Worm (Caenorhabditis elegans) whole organism, midembryonic: ENCODE data around the gene hil-1.

Experiments used
- T22C8.4 ChIP-seq: fragments of 200-800 bp; sonication (Bioruptor generic); IDR thresholded peaks from 2 replicates; pipeline ENCODE4 v1.3.6; 2022; ENCODE audit warnings: missing genetic modification characterization, missing compliant biosample characterization
- cog-1 ChIP-seq: sonication (generic microtip); optimal IDR thresholded peaks from 2 replicates; lab custom pipeline; 2016; ENCODE audit warnings: missing genetic modification characterization, missing compliant biosample characterization
- flt-1 ChIP-seq: fragments of 200-800 bp; sonication (Bioruptor generic); IDR thresholded peaks from 2 replicates; pipeline ENCODE4 v1.3.6; 2022; ENCODE audit warnings: missing genetic modification characterization, missing compliant biosample characterization
- klf-2 ChIP-seq: fragments of 200-800 bp; sonication (Bioruptor generic); conservative IDR thresholded peaks from 2 replicates; pipeline ENCODE4 v1.3.6; 2022; ENCODE audit warnings: missing genetic modification reagents, missing genetic modification characterization, missing compliant biosample characterization
- med-1 ChIP-seq: sonication (generic microtip); optimal IDR thresholded peaks from 2 replicates; lab custom pipeline; 2017; ENCODE audit warnings: missing genetic modification characterization, mild to moderate bottlenecking, missing compliant biosample characterization, antibody characterized with exemption, missing genetic modification reagents; ENCODE audit not compliant: insufficient read depth
- ref-1 ChIP-seq: fragments of 200-800 bp; sonication (Bioruptor generic); conservative IDR thresholded peaks from 2 replicates; pipeline ENCODE4 v1.3.6; 2022; ENCODE audit warnings: missing genetic modification reagents, missing genetic modification characterization, missing compliant biosample characterization
- tab-1 ChIP-seq: fragments of 200-800 bp; sonication (Bioruptor generic); IDR thresholded peaks from 2 replicates; pipeline ENCODE4 v1.3.6; 2022; ENCODE audit warnings: missing genetic modification characterization, missing compliant biosample characterization
- ztf-23 ChIP-seq: fragments of 200-800 bp; sonication (Bioruptor generic); IDR thresholded peaks from 2 replicates; pipeline ENCODE4 v1.3.6; 2022; ENCODE audit warnings: missing genetic modification reagents, missing genetic modification characterization, missing compliant biosample characterization
- ztf-29 ChIP-seq: fragments of 200-800 bp; sonication (Bioruptor generic); IDR thresholded peaks from 2 replicates; pipeline ENCODE4 v1.3.6; 2022; ENCODE audit warnings: missing genetic modification reagents, missing genetic modification characterization, missing compliant biosample characterization

The hil-1 gene

ce11 chrV:14999485-15000023, 50.0 kb downstream of the hil-1 start, which contains the start of gene T01C3.11:
Gene T01C3.11 (plus strand): TSS chrV:14999535.
- no peak for TF ChIP-seq med-1 (GFP tag; lab: Kevin White, UChicago)
- no peak for TF ChIP-seq cog-1 (tag; lab: Kevin White, UChicago)
- TF ChIP-seq ztf-23 (GFP tag; lab: Robert Waterston, UW) = no peak
- no peak for TF ChIP-seq klf-2 (GFP tag; lab: Robert Waterston, UW)
- TF ChIP-seq ztf-29 (GFP tag; lab: Robert Waterston, UW) = no peak
- no peak for TF ChIP-seq tab-1 (GFP tag; lab: Robert Waterston, UW)
- TF ChIP-seq flt-1 (GFP tag; lab: Robert Waterston, UW) = no peak
- TF ChIP-seq ref-1 (GFP tag; lab: Robert Waterston, UW) = no peak
- TF ChIP-seq T22C8.4 (GFP tag; lab: Robert Waterston, UW) = no peak

- TF ChIP-seq ref-1 (GFP tag; lab: Robert Waterston, UW) (no peak), med-1 (GFP tag; lab: Kevin White, UChicago) (no peak), cog-1 (tag; lab: Kevin White, UChicago) (no peak), flt-1 (GFP tag; lab: Robert Waterston, UW) (0 out of 2 replicates have a peak, but pooled peaks have one; percentile 6), klf-2 (GFP tag; lab: Robert Waterston, UW) (no peak), tab-1 (GFP tag; lab: Robert Waterston, UW) (no peak), ztf-23 (GFP tag; lab: Robert Waterston, UW) (no peak)
Observed at ce11 chrV:15000055-15000704, 50.6 kb downstream of the hil-1 start, which contains the start of gene rps-16. Gene rps-16 (minus strand): TSS chrV:15000541.

DNA sequence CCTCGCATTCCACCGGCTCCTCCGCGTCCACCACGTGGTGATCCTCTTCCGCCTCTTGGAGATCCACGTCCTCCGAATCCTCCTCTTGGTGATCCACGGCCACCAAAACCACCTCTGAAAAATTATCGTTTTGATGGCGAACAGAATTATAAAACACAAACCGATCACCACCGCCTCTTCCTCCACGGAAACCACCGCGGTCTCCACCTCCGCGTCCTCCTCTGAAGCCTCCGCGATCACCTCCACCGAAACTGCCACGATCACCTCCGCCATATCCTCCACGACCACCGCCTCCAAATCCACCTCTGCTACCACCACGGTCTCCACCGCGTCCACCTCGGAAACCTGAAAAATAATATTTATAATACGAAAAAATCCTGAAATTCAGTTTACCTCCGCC, 52.0 kb downstream of the hil-1 start:
- TF ChIP-seq ztf-29 (GFP tag; lab: Robert Waterston, UW) (no peak), ref-1 (GFP tag; lab: Robert Waterston, UW) (no peak), klf-2 (GFP tag; lab: Robert Waterston, UW) (no peak), tab-1 (GFP tag; lab: Robert Waterston, UW) (no peak), cog-1 (tag; lab: Kevin White, UChicago) (no peak), med-1 (GFP tag; lab: Kevin White, UChicago) (no peak), flt-1 (GFP tag; lab: Robert Waterston, UW) (no peak), T22C8.4 (GFP tag; lab: Robert Waterston, UW) (no peak), ztf-23 (GFP tag; lab: Robert Waterston, UW) (no peak)

ce11 chrV:15002184-15002690, 52.7 kb downstream of the hil-1 start, which contains the start of the genes fib-1 and mut-15:
Gene fib-1 (minus strand): TSS chrV:15002223.
Gene mut-15 (plus strand): TSS chrV:15002543.
- TF ChIP-seq ref-1 (GFP tag; lab: Robert Waterston, UW) (0 out of 2 replicates have a peak, but pooled peaks have one; percentile 31), tab-1 (GFP tag; lab: Robert Waterston, UW) (no peak), flt-1 (GFP tag; lab: Robert Waterston, UW) (peak; percentile 82), ztf-29 (GFP tag; lab: Robert Waterston, UW) (0 out of 2 replicates have a peak, but pooled peaks have one; percentile 26), med-1 (GFP tag; lab: Kevin White, UChicago) (no peak), klf-2 (GFP tag; lab: Robert Waterston, UW) (0 out of 2 replicates have a peak, but pooled peaks have one; percentile 38), ztf-23 (GFP tag; lab: Robert Waterston, UW) (peak; percentile 72), cog-1 (tag; lab: Kevin White, UChicago) (peak; percentile 93), T22C8.4 (GFP tag; lab: Robert Waterston, UW) (peak; percentile 73)
